Worm (Caenorhabditis elegans): ENCODE measurements around the gene byn-1.

ce11 chrIII:6891560-6891959, 40.2 kb upstream of the byn-1 start, which contains the start of gene K04C2.5:
- TF ChIP-seq fkh-6 (tag; optimal IDR thresholded peaks at IDR 0.05) (no peak), ttx-3 (tag; optimal IDR thresholded peaks at IDR 0.05) (no peak)
